Worm (Caenorhabditis elegans) whole organism, L1 larva: ENCODE data around the gene aly-1.

Experiments
- F16B12.6 ChIP-seq: fragments of 150-350 bp; optimal IDR thresholded peaks from 2 replicates; lab custom pipeline; 2014; ENCODE audit warnings: missing biosample characterization, missing genetic modification characterization
- ceh-88 ChIP-seq: fragments of 200-800 bp; sonication (Bioruptor generic); IDR thresholded peaks from 2 replicates; pipeline ENCODE4 v1.3.6; 2022; ENCODE audit warnings: missing genetic modification characterization, missing compliant biosample characterization
- lin-39 ChIP-seq: fragments of 150-350 bp; optimal IDR thresholded peaks from 2 replicates; lab custom pipeline; 2014; ENCODE audit warnings: missing biosample characterization, missing genetic modification reagents, missing genetic modification characterization
- mab-9 ChIP-seq: fragments of 200-800 bp; sonication (Bioruptor generic); IDR thresholded peaks from 2 replicates; pipeline ENCODE4 v1.3.6; 2022; ENCODE audit warnings: missing genetic modification reagents, missing genetic modification characterization, missing compliant biosample characterization
- mep-1 ChIP-seq: fragments of 150-350 bp; optimal IDR thresholded peaks from 2 replicates; lab custom pipeline; 2014; ENCODE audit warnings: missing biosample characterization, missing genetic modification characterization
- nhr-71 ChIP-seq: sonication (generic microtip); optimal IDR thresholded peaks from 2 replicates; lab custom pipeline; 2016; ENCODE audit warnings: mild to moderate bottlenecking, missing genetic modification characterization, moderate library complexity, missing compliant biosample characterization
- nhr-84 ChIP-seq: sonication (generic microtip); optimal IDR thresholded peaks from 2 replicates; lab custom pipeline; 2017; ENCODE audit warnings: missing biosample characterization, missing genetic modification characterization
- pag-3 ChIP-seq: sonication (generic microtip); optimal IDR thresholded peaks from 2 replicates; lab custom pipeline; 2017; ENCODE audit warnings: missing genetic modification characterization, mild to moderate bottlenecking, missing compliant biosample characterization, antibody characterized with exemption, borderline replicate concordance; ENCODE audit not compliant: insufficient read depth
- pqm-1 ChIP-seq: sonication (generic microtip); optimal IDR thresholded peaks from 3 replicates; lab custom pipeline; 2017; ENCODE audit warnings: missing biosample characterization, missing genetic modification characterization
- snpc-4 ChIP-seq: fragments of 150-350 bp; optimal IDR thresholded peaks from 2 replicates; lab custom pipeline; 2014; ENCODE audit warnings: missing biosample characterization, missing genetic modification characterization
- unc-130 ChIP-seq: fragments of 150-350 bp; optimal IDR thresholded peaks from 2 replicates; lab custom pipeline; 2017; ENCODE audit warnings: missing biosample characterization, missing genetic modification characterization, inconsistent platforms
- unc-86 ChIP-seq: sonication (generic microtip); optimal IDR thresholded peaks from 2 replicates; lab custom pipeline; 2016; ENCODE audit warnings: missing genetic modification characterization, missing compliant biosample characterization
- zip-4 ChIP-seq: fragments of 200-800 bp; sonication (Bioruptor generic); optimal IDR thresholded peaks from 2 replicates; lab custom pipeline; 2018; ENCODE audit warnings: mild to moderate bottlenecking, missing genetic modification characterization, moderate library complexity, missing compliant biosample characterization

DNA sequence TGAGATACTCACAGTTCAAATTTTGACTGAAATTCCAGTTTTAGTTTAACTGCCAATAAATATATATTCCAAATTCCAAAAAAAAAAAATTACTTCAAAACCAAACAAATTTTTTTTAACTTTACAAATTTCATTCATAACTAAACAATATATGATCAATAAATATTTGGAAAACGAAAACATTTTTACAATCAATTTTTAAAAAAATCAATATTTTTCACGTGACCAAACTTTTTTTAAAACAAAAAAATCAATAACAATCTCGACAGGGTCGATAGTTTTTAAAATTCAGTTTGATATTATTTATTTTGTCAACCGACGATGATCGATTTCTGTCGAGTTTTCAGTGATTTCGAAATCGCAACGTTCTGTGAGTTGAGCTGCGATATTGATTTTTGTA lies 41.4 kb downstream of the aly-1 start, which contains the start of gene F23B2.7:
- TF ChIP-seq unc-130 (tag; lab: Kevin White, UChicago) (no peak), zip-4 (GFP tag; lab: Kevin White, UChicago) (no peak), ceh-88 (GFP tag; lab: Robert Waterston, UW) (no peak), F16B12.6 (no peak), lin-39 (tag; lab: Kevin White, UChicago) (no peak), pqm-1 (no peak), snpc-4 (tag; lab: Kevin White, UChicago) (no peak), nhr-84 (tag; lab: Kevin White, UChicago) (no peak), mep-1 (tag; lab: Kevin White, UChicago) (no peak), pag-3 (tag; lab: Kevin White, UChicago) (no peak), nhr-71 (tag; lab: Kevin White, UChicago) (no peak), unc-86 (tag; lab: Kevin White, UChicago) (no peak), mab-9 (GFP tag; lab: Robert Waterston, UW) (no peak)
